Fruit fly (Drosophila melanogaster) whole organism: ENCODE results near the gene CG8852.

Source experiments
- CG8478 ChIP-seq: fragments of >200 bp; optimal IDR thresholded peaks from 2 replicates; lab custom pipeline; 2018; ENCODE audit warnings: inconsistent platforms
- Dll ChIP-seq: fragments of >200 bp; optimal IDR thresholded peaks from 2 replicates; lab custom pipeline; 2017
- EcR ChIP-seq, 2 experiments: fragments of >200 bp; optimal IDR thresholded peaks; 2 replicates each; lab custom pipeline; 2017; ENCODE audit warnings: missing biosample characterization in 2 of 2, missing genetic modification characterization in 2 of 2, missing genetic modification reagents in 2 of 2
- pan ChIP-seq: fragments of >200 bp; optimal IDR thresholded peaks from 2 replicates; lab custom pipeline; 2017
- psq ChIP-seq: fragments of >200 bp; optimal IDR thresholded peaks from 2 replicates; lab custom pipeline; 2017
- usp ChIP-seq: fragments of >200 bp; optimal IDR thresholded peaks from 2 replicates; lab custom pipeline; 2017; ENCODE audit warnings: missing biosample characterization, missing genetic modification characterization, mixed read lengths

dm6 chr2L:3519551-3519950 lies 5.4 kb upstream of the CG8852 start, which contains the start of the genes CG3213 and CG8851:
- TF ChIP-seq CG8478 (lab: Kevin White, UChicago) (no peak), Dll (lab: Kevin White, UChicago) (no peak), pan (lab: Kevin White, UChicago) (no peak), usp (GFP tag; lab: Kevin White, UChicago) (no peak), psq (no peak), EcR (GFP tag; optimal IDR thresholded peaks at IDR 0.05; lab: Kevin White, UChicago) (no peak)
